Worm (Caenorhabditis elegans): ENCODE data around the gene C05D12.4.

DNA sequence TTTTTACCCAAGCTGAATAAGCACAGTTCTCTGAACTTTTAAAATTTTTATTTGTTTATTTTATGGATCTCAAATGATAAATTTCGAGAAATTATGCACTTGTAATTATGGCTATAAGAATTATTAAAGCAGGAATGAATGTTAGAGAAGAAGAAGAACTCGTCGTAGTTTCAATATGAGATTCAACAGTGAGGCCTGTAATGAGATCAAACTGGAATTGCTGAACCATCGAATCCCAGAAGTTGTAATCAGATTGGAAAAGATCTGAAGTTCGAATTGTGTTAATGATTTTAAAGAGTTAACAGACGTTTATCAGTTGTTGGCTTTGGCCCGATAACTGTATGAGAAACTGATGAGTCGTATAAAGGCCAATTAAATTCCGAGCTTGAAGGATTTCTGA lies 24.0 kb downstream of the C05D12.4 start:
- TF ChIP-seq him-1 (tag; optimal IDR thresholded peaks at IDR 0.05), result no peak
- no peak for TF ChIP-seq dao-5 (tag; optimal IDR thresholded peaks at IDR 0.05)
- TF ChIP-seq W03F9.2 (tag; optimal IDR thresholded peaks at IDR 0.05), result no peak
